Worm (Caenorhabditis elegans): ENCODE data around the gene xdh-1.

DNA sequence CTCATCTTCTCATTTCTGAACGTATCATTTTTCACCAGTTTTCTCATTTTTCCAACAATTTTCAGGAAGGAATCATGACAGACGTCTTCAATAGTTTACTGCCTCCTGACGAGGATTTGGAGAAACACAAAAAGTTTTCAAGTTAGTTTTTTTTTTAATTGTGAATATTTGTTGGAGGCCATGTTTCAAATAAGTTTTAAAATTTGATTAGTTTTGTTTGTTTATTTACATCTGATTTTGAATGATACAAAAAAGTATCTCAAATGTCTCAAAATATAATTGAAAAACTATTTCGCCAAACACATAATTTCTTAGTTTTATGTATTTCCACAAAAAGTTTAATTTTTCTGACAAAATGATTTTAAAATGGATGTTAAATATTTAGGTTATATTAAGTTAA, 51.5 kb downstream of the xdh-1 start, which contains the start of gene ssu-2:
- TF ChIP-seq unc-39 (tag; optimal IDR thresholded peaks at IDR 0.05) (no peak), sptf-1 (tag; optimal IDR thresholded peaks at IDR 0.05) (no peak), lsy-2 (tag; optimal IDR thresholded peaks at IDR 0.05) (no peak), elt-3 (tag; optimal IDR thresholded peaks at IDR 0.05) (no peak), ceh-83 (GFP tag; optimal IDR thresholded peaks at IDR 0.05) (no peak), nhr-76 (tag; optimal IDR thresholded peaks at IDR 0.05) (no peak), drap-1 (GFP tag; optimal IDR thresholded peaks at IDR 0.05) (no peak)
